Fruit fly (Drosophila melanogaster): ENCODE measurements around the gene tkv.

The tkv gene

dm6 chr2L:5245363-5245892, 25.8 kb downstream of the tkv start (continued):
- TF ChIP-seq run (tag; optimal IDR thresholded peaks at IDR 0.05) (no peak), sens-2 (GFP tag; IDR thresholded peaks at IDR 0.05) (peak; percentile 38; the same call in 1 of the 2 replicates), CG6254 (GFP tag; optimal IDR thresholded peaks at IDR 0.05) (no peak), cad (GFP tag; optimal IDR thresholded peaks at IDR 0.05) (no peak), trh (GFP tag; optimal IDR thresholded peaks at IDR 0.05) (no peak), CG4424 (GFP tag; optimal IDR thresholded peaks at IDR 0.05) (peak; percentile 55), wek (GFP tag; optimal IDR thresholded peaks at IDR 0.05) (peak; percentile 7), tx (GFP tag; optimal IDR thresholded peaks at IDR 0.05) (no peak), CG11093 (GFP tag; IDR thresholded peaks at IDR 0.05) (no peak), CG43689 (GFP tag; IDR thresholded peaks at IDR 0.05) (no peak), gcm (GFP tag; optimal IDR thresholded peaks at IDR 0.05) (no peak), BEAF-32 (GFP tag; optimal IDR thresholded peaks at IDR 0.05) (no peak), CG7786 (GFP tag; optimal IDR thresholded peaks at IDR 0.05) (no peak), Drgx (GFP tag; IDR thresholded peaks at IDR 0.05) (0 out of 2 replicates have a peak, but pooled peaks have one; percentile 16), Ets97D (GFP tag; optimal IDR thresholded peaks at IDR 0.05) (no peak), CG7963 (GFP tag; IDR thresholded peaks at IDR 0.05; ENCODE audit: partially characterized antibody) (no peak), Hr78 (GFP tag; optimal IDR thresholded peaks at IDR 0.05) (peak in 1 of 2 experiments; percentile 17), pfk (GFP tag; optimal IDR thresholded peaks at IDR 0.05) (no peak), NC2α (GFP tag; optimal IDR thresholded peaks at IDR 0.05) (no peak), PHDP (tag; optimal IDR thresholded peaks at IDR 0.05) (no peak), zfh2 (GFP tag; optimal IDR thresholded peaks at IDR 0.05) (no peak), her (GFP tag; optimal IDR thresholded peaks at IDR 0.05) (no peak), chn (GFP tag; optimal IDR thresholded peaks at IDR 0.05) (no peak), nerfin-2 (GFP tag; IDR thresholded peaks at IDR 0.05; ENCODE audit: partially characterized antibody) (no peak), Rfx (GFP tag; IDR thresholded peaks at IDR 0.05) (no peak), sima (GFP tag; optimal IDR thresholded peaks at IDR 0.05) (no peak), CrebB (tag; optimal IDR thresholded peaks at IDR 0.05) (no peak), ken (GFP tag; IDR thresholded peaks at IDR 0.05) (peak; percentile 59; the same call in 2 of the 3 replicates), az2 (GFP tag; optimal IDR thresholded peaks at IDR 0.05) (peak; percentile 38), CG15514 (GFP tag; optimal IDR thresholded peaks at IDR 0.05) (no peak), CG4282 (GFP tag; optimal IDR thresholded peaks at IDR 0.05) (peak; percentile 2), HHEX (GFP tag; optimal IDR thresholded peaks at IDR 0.05) (no peak), CG17361 (GFP tag; IDR thresholded peaks at IDR 0.05) (peak; percentile 57; the same call in 2 of the 3 replicates), CG16779 (GFP tag; IDR thresholded peaks at IDR 0.05) (no peak), CG4328 (GFP tag; optimal IDR thresholded peaks at IDR 0.05) (no peak), Mrtf (GFP tag; IDR thresholded peaks at IDR 0.05) (no peak), Vsx1 (GFP tag; optimal IDR thresholded peaks at IDR 0.05) (no peak), CG18619 (GFP tag; optimal IDR thresholded peaks at IDR 0.05) (no peak), CG10565 (GFP tag; optimal IDR thresholded peaks at IDR 0.05) (no peak), crc (GFP tag; optimal IDR thresholded peaks at IDR 0.05) (no peak), CG17612 (GFP tag; IDR thresholded peaks at IDR 0.05) (no peak), pnt (GFP tag; optimal IDR thresholded peaks at IDR 0.05) (peak; percentile 54), CG17829 (tag; optimal IDR thresholded peaks at IDR 0.05) (peak; percentile 74), Xbp1 (GFP tag; optimal IDR thresholded peaks at IDR 0.05) (peak; percentile 32), Hsf (GFP tag; optimal IDR thresholded peaks at IDR 0.05) (no peak), CG9817 (tag; optimal IDR thresholded peaks at IDR 0.05) (no peak), pzg (GFP tag; optimal IDR thresholded peaks at IDR 0.05) (no peak), CG6175 (GFP tag; IDR thresholded peaks at IDR 0.05) (no peak), psq (GFP tag; optimal IDR thresholded peaks at IDR 0.05) (no peak), CG17802 (tag; optimal IDR thresholded peaks at IDR 0.05) (no peak), CG34422 (GFP tag; IDR thresholded peaks at IDR 0.05) (no peak)
